Worm (Caenorhabditis elegans): ENCODE measurements around the gene ZK896.1.

DNA sequence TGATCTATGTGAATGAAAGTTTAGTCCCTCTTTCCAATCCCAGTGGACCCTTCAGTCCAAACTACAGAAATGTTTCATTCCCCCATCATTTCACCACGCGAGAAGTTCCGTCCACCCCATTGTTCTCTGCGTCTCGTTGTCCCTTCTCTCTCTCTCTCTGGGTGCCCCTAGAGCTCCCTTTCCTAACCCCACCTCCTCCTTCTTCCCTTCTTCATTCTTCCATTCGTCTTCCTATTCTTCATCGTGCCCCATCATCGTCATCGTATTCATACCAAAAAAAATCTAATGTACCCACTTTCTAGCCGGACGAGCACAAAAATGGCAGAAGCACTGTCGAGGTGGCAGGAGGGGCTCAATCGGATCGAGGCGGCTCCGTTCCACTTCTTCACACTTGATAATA, 39.0 kb downstream of the ZK896.1 start, which contains the start of gene M02B1.3:
- TF ChIP-seq unc-62 (GFP tag; optimal IDR thresholded peaks at IDR 0.05) = no peak
- no peak for TF ChIP-seq nhr-12 (tag; optimal IDR thresholded peaks at IDR 0.05)
- no peak for TF ChIP-seq mbf-1 (tag; optimal IDR thresholded peaks at IDR 0.05)
- TF ChIP-seq zag-1 (tag; optimal IDR thresholded peaks at IDR 0.05) = no peak
- TF ChIP-seq fos-1 (tag; optimal IDR thresholded peaks at IDR 0.05) = no peak
